Fruit fly (Drosophila melanogaster) whole organism, embryonic: ENCODE results near the gene mRpS7.
A peak's percentile ranks its signal among the peaks of the same experiment; 100 is the strongest.

ENCODE experiments used
- Awh ChIP-seq: fragments of 200-800 bp; sonication (Bioruptor generic); IDR thresholded peaks from 2 replicates; pipeline ENCODE4, ENCODE4 v1.3.6; 2022; ENCODE audit warnings: missing biosample characterization, missing genetic modification characterization
- Bdp1 ChIP-seq: fragments of 200-800 bp; sonication (Bioruptor generic); optimal IDR thresholded peaks from 3 replicates; lab custom pipeline; 2016; ENCODE audit warnings: missing biosample characterization, missing genetic modification characterization
- CG10267 ChIP-seq: fragments of 200-800 bp; sonication (Bioruptor generic); optimal IDR thresholded peaks from 2 replicates; lab custom pipeline; 2018; ENCODE audit warnings: missing biosample characterization, mild to moderate bottlenecking, missing genetic modification characterization, moderate library complexity
- CG10979 ChIP-seq: fragments of 200-800 bp; sonication (Bioruptor generic); optimal IDR thresholded peaks from 2 replicates; lab custom pipeline; 2018; ENCODE audit warnings: missing biosample characterization, mild to moderate bottlenecking, missing genetic modification characterization, moderate library complexity
- CG11456 ChIP-seq: fragments of 200-800 bp; sonication (Bioruptor generic); IDR thresholded peaks from 3 replicates; pipeline ENCODE4 v1.3.6; 2022; ENCODE audit warnings: missing biosample characterization, missing genetic modification characterization
- CG1233 ChIP-seq: fragments of 200-800 bp; sonication (Bioruptor generic); optimal IDR thresholded peaks from 4 replicates; lab custom pipeline; 2018; ENCODE audit warnings: missing biosample characterization, mild to moderate bottlenecking, missing genetic modification characterization
- CG12942 ChIP-seq: fragments of 200-800 bp; sonication (Bioruptor generic); optimal IDR thresholded peaks from 3 replicates; lab custom pipeline; 2016; ENCODE audit warnings: missing biosample characterization, missing genetic modification characterization
- CG15073 ChIP-seq: fragments of 200-800 bp; sonication (Bioruptor generic); optimal IDR thresholded peaks from 2 replicates; lab custom pipeline; 2016; ENCODE audit warnings: missing biosample characterization, missing genetic modification characterization
- CG15696 ChIP-seq: fragments of 200-800 bp; sonication (Bioruptor generic); optimal IDR thresholded peaks from 2 replicates; lab custom pipeline; 2019; ENCODE audit warnings: missing biosample characterization, mild to moderate bottlenecking, missing genetic modification characterization, moderate library complexity
- CG16815 ChIP-seq: fragments of 200-800 bp; sonication (Bioruptor generic); optimal IDR thresholded peaks from 3 replicates; lab custom pipeline; 2017; ENCODE audit warnings: missing biosample characterization, mild to moderate bottlenecking, missing genetic modification characterization
- CG17361 ChIP-seq: fragments of 200-800 bp; sonication (Bioruptor generic); IDR thresholded peaks from 3 replicates; pipeline ENCODE4 v1.3.6; 2022; ENCODE audit warnings: missing biosample characterization, missing genetic modification characterization
- CG17385 ChIP-seq: fragments of 200-800 bp; sonication (Bioruptor generic); optimal IDR thresholded peaks from 3 replicates; lab custom pipeline; 2018; ENCODE audit warnings: missing biosample characterization, mild to moderate bottlenecking, missing genetic modification characterization
- CG17612 ChIP-seq: fragments of 200-800 bp; sonication (Bioruptor generic); IDR thresholded peaks from 2 replicates; pipeline ENCODE4 v1.3.6; 2022; ENCODE audit warnings: missing biosample characterization, missing genetic modification characterization
- CG1792 ChIP-seq: fragments of 200-800 bp; sonication (Bioruptor generic); optimal IDR thresholded peaks from 2 replicates; lab custom pipeline; 2016; ENCODE audit warnings: missing biosample characterization, missing genetic modification characterization
- CG18599 ChIP-seq: fragments of 200-800 bp; sonication (Bioruptor generic); optimal IDR thresholded peaks from 3 replicates; lab custom pipeline; 2017; ENCODE audit warnings: missing biosample characterization, missing genetic modification characterization, mild to moderate bottlenecking, moderate library complexity, missing genetic modification reagents
- CG2129 ChIP-seq: fragments of 200-800 bp; sonication (Bioruptor generic); IDR thresholded peaks from 2 replicates; pipeline ENCODE4 v1.3.6; 2022; ENCODE audit warnings: missing biosample characterization, missing genetic modification characterization; ENCODE audit not compliant: partially characterized antibody
- CG2199 ChIP-seq: fragments of 200-800 bp; sonication (Bioruptor generic); IDR thresholded peaks from 3 replicates; pipeline ENCODE4 v1.3.6; 2022; ENCODE audit warnings: missing biosample characterization, missing genetic modification characterization
- CG2678 ChIP-seq: fragments of 200-800 bp; sonication (Bioruptor generic); optimal IDR thresholded peaks from 3 replicates; lab custom pipeline; 2019; ENCODE audit warnings: missing biosample characterization, mild to moderate bottlenecking, missing genetic modification characterization, moderate library complexity
- CG32767 ChIP-seq: fragments of 200-800 bp; sonication (Bioruptor generic); IDR thresholded peaks from 2 replicates; pipeline ENCODE4 v1.3.6; 2022; ENCODE audit warnings: missing biosample characterization, missing genetic modification characterization
- CG8290 ChIP-seq, 3 experiments: fragments of 200-800 bp; sonication (Bioruptor generic); optimal IDR thresholded peaks; 2 replicates each; lab custom pipeline; 2016 to 2019; ENCODE audit warnings: missing biosample characterization in 3 of 3, missing genetic modification characterization in 3 of 3, mild to moderate bottlenecking in 2 of 3, moderate library complexity in 1 of 3
- Elba2 ChIP-seq: fragments of 200-800 bp; sonication (Bioruptor generic); optimal IDR thresholded peaks from 3 replicates; lab custom pipeline; 2016; ENCODE audit warnings: missing biosample characterization, missing genetic modification characterization
- Gug ChIP-seq: fragments of 200-800 bp; sonication (Bioruptor generic); IDR thresholded peaks from 4 replicates; pipeline ENCODE4 v1.3.6; 2022; ENCODE audit warnings: missing biosample characterization, missing genetic modification characterization
- Hmx ChIP-seq: fragments of 200-800 bp; sonication (Bioruptor generic); optimal IDR thresholded peaks from 2 replicates; lab custom pipeline; 2016; ENCODE audit warnings: missing biosample characterization, missing genetic modification characterization
- Hr39 ChIP-seq: fragments of >200 bp; optimal IDR thresholded peaks from 2 replicates; lab custom pipeline; 2017
- Lim3 ChIP-seq: fragments of 200-800 bp; sonication (Bioruptor generic); IDR thresholded peaks from 2 replicates; pipeline ENCODE4 v1.3.6; 2022; ENCODE audit warnings: missing biosample characterization, missing genetic modification characterization
- Mad ChIP-seq: fragments of 200-800 bp; sonication (Bioruptor generic); optimal IDR thresholded peaks from 2 replicates; lab custom pipeline; 2016; ENCODE audit warnings: missing biosample characterization, missing genetic modification characterization
- Pdp1 ChIP-seq, 2 experiments: fragments of 200-800 bp; sonication (Bioruptor generic); optimal IDR thresholded peaks; 3 replicates each; lab custom pipeline; 2016; ENCODE audit warnings: missing biosample characterization in 2 of 2, missing genetic modification characterization in 2 of 2, mild to moderate bottlenecking in 1 of 2, moderate library complexity in 1 of 2
- Stat92E ChIP-seq, 3 experiments: fragments of >200 bp in 2 of 3; fragments of 200-800 bp in 1 of 3; sonication (Bioruptor generic) in 1 of 3; optimal IDR thresholded peaks; 2 replicates each; lab custom pipeline; 2017 to 2019; ENCODE audit warnings: missing biosample characterization in 3 of 3, missing genetic modification characterization in 3 of 3, mild to moderate bottlenecking in 1 of 3, moderate library complexity in 1 of 3
- chm ChIP-seq: fragments of 200-800 bp; sonication (Bioruptor generic); IDR thresholded peaks from 2 replicates; pipeline ENCODE4 v1.3.6; 2022; ENCODE audit warnings: missing biosample characterization, missing genetic modification characterization
- da ChIP-seq: fragments of 200-800 bp; sonication (Bioruptor generic); optimal IDR thresholded peaks from 2 replicates; lab custom pipeline; 2016; ENCODE audit warnings: missing biosample characterization, missing genetic modification characterization
- dmrt11E ChIP-seq: fragments of 200-800 bp; sonication (Bioruptor generic); optimal IDR thresholded peaks from 3 replicates; lab custom pipeline; 2018; ENCODE audit warnings: missing biosample characterization, mild to moderate bottlenecking, missing genetic modification characterization, moderate library complexity
- exex ChIP-seq: fragments of 200-800 bp; sonication (Bioruptor generic); optimal IDR thresholded peaks from 4 replicates; lab custom pipeline; 2018; ENCODE audit warnings: missing biosample characterization, mild to moderate bottlenecking, missing genetic modification characterization, moderate library complexity
- fd64A ChIP-seq: fragments of 200-800 bp; sonication (Bioruptor generic); optimal IDR thresholded peaks from 3 replicates; lab custom pipeline; 2018; ENCODE audit warnings: missing biosample characterization, mild to moderate bottlenecking, missing genetic modification characterization
- fu2 ChIP-seq: fragments of 200-800 bp; sonication (Bioruptor generic); optimal IDR thresholded peaks from 2 replicates; lab custom pipeline; 2016; ENCODE audit warnings: missing biosample characterization, missing genetic modification characterization
- gsb ChIP-seq: fragments of 200-800 bp; sonication (Bioruptor generic); IDR thresholded peaks from 2 replicates; pipeline ENCODE4 v1.3.6; 2022; ENCODE audit warnings: missing biosample characterization, missing genetic modification characterization
- hb ChIP-seq: fragments of 200-800 bp; sonication (Bioruptor generic); IDR thresholded peaks from 3 replicates; pipeline ENCODE4 v1.3.6; 2022; ENCODE audit warnings: missing biosample characterization, missing genetic modification characterization; ENCODE audit not compliant: partially characterized antibody
- mld ChIP-seq: fragments of 200-800 bp; sonication (Bioruptor generic); IDR thresholded peaks from 3 replicates; pipeline ENCODE4 v1.3.6; 2022; ENCODE audit warnings: missing biosample characterization, missing genetic modification characterization; ENCODE audit not compliant: partially characterized antibody
- org-1 ChIP-seq: fragments of 200-800 bp; sonication (Bioruptor generic); optimal IDR thresholded peaks from 2 replicates; lab custom pipeline; 2017; ENCODE audit warnings: missing biosample characterization, missing genetic modification characterization
- phol ChIP-seq: fragments of 200-800 bp; sonication (Bioruptor generic); optimal IDR thresholded peaks from 3 replicates; lab custom pipeline; 2018; ENCODE audit warnings: missing biosample characterization, mild to moderate bottlenecking, missing genetic modification characterization, moderate library complexity
- pnt ChIP-seq: fragments of 200-800 bp; sonication (Bioruptor generic); optimal IDR thresholded peaks from 3 replicates; lab custom pipeline; 2016; ENCODE audit warnings: missing biosample characterization, missing genetic modification characterization
- rib ChIP-seq: fragments of 200-800 bp; sonication (Bioruptor generic); IDR thresholded peaks from 2 replicates; pipeline ENCODE4 v1.3.6; 2022; ENCODE audit warnings: missing biosample characterization, missing genetic modification characterization
- sc ChIP-seq, 3 experiments: fragments of >200 bp in 2 of 3; fragments of 200-800 bp in 1 of 3; sonication (Bioruptor generic) in 1 of 3; optimal IDR thresholded peaks; 2 replicates in 2 of 3; 3 replicates in 1 of 3; lab custom pipeline; 2017; ENCODE audit warnings: mild to moderate bottlenecking in 1 of 3, missing biosample characterization in 1 of 3, missing genetic modification characterization in 1 of 3, missing genetic modification reagents in 1 of 3
- sens-2 ChIP-seq: fragments of 200-800 bp; sonication (Bioruptor generic); IDR thresholded peaks from 2 replicates; pipeline ENCODE4 v1.3.6; 2022; ENCODE audit warnings: missing biosample characterization, missing genetic modification characterization
- sim ChIP-seq: fragments of 200-800 bp; sonication (Bioruptor generic); IDR thresholded peaks from 2 replicates; pipeline ENCODE4 v1.3.6; 2022; ENCODE audit warnings: missing biosample characterization, missing genetic modification characterization
- stc ChIP-seq: fragments of 200-800 bp; sonication (Bioruptor generic); IDR thresholded peaks from 2 replicates; pipeline ENCODE4 v1.3.6; 2022; ENCODE audit warnings: missing biosample characterization, missing genetic modification characterization
- unc-4 ChIP-seq: fragments of 200-800 bp; sonication (Bioruptor generic); IDR thresholded peaks from 2 replicates; pipeline ENCODE4 v1.3.6; 2022; ENCODE audit warnings: missing biosample characterization, missing genetic modification characterization; ENCODE audit not compliant: partially characterized antibody
- wdn ChIP-seq: fragments of 200-800 bp; sonication (Bioruptor generic); IDR thresholded peaks from 2 replicates; pipeline ENCODE4 v1.3.6; 2022; ENCODE audit warnings: missing biosample characterization, missing genetic modification characterization

The mRpS7 gene

dm6 chr2L:10413251-10414127 is 27.0 kb downstream of the mRpS7 start, which contains the start of the genes CG5355 and Klp31E (continued):
- peak; percentile 24 for TF ChIP-seq CG8290 (GFP tag; optimal IDR thresholded peaks at IDR 0.05; lab: Kevin White, UChicago)
- TF ChIP-seq CG8290 (tag; optimal IDR thresholded peaks at IDR 0.05; lab: Kevin White, UChicago): no peak
- TF ChIP-seq CG1792 (GFP tag; lab: Kevin White, UChicago): peak; percentile 42
- no peak for TF ChIP-seq CG2678
- no peak for TF ChIP-seq CG18599 (GFP tag; lab: Kevin White, UChicago)
- 0 out of 2 replicates have a peak, but pooled peaks have one; percentile 26 for TF ChIP-seq stc
- TF ChIP-seq CG16815: peak; percentile 64
- TF ChIP-seq Mad (GFP tag; lab: Kevin White, UChicago): peak; percentile 42
- peak in 1 of 2 experiments; percentile 62 for TF ChIP-seq Pdp1 (GFP tag; optimal IDR thresholded peaks at IDR 0.05; lab: Kevin White, UChicago)
- peak; percentile 46 for TF ChIP-seq exex (tag; lab: Kevin White, UChicago)
- TF ChIP-seq Gug (GFP tag; lab: Robert Waterston, UW): no peak
- TF ChIP-seq org-1 (GFP tag; lab: Kevin White, UChicago): no peak
- TF ChIP-seq da (GFP tag; lab: Kevin White, UChicago): peak; percentile 41
- TF ChIP-seq phol: peak; percentile 83
- TF ChIP-seq rib (GFP tag; lab: Robert Waterston, UW): peak; percentile 40; the same call in 1 of the 2 replicates
- peak; percentile 65 for TF ChIP-seq unc-4 (GFP tag; lab: Robert Waterston, UW)
- TF ChIP-seq Lim3: no peak
- peak; percentile 72 for TF ChIP-seq CG10979 (tag; lab: Kevin White, UChicago)
- peak; percentile 72 for TF ChIP-seq CG10267
- no peak for TF ChIP-seq wdn
- TF ChIP-seq mld (GFP tag; lab: Robert Waterston, UW): peak; percentile 46; the same call in 1 of the 3 replicates
- peak; percentile 95 for TF ChIP-seq CG17361 (GFP tag; lab: Robert Waterston, UW)
- TF ChIP-seq CG2129 (GFP tag; lab: Robert Waterston, UW): no peak; the same call in 1 of the 2 replicates
- 0 out of 2 replicates have a peak, but pooled peaks have one; percentile 25 for TF ChIP-seq CG32767 (GFP tag; lab: Robert Waterston, UW)
- TF ChIP-seq chm (GFP tag; lab: Robert Waterston, UW): peak; percentile 34
- TF ChIP-seq fd64A (GFP tag; lab: Kevin White, UChicago): no peak
- TF ChIP-seq sc (optimal IDR thresholded peaks at IDR 0.05; lab: Kevin White, UChicago): no peak
- peak; percentile 67 for TF ChIP-seq sc (GFP tag; optimal IDR thresholded peaks at IDR 0.05; lab: Kevin White, UChicago)
- TF ChIP-seq CG15696 (tag; lab: Kevin White, UChicago): peak; percentile 70
- TF ChIP-seq CG17385 (GFP tag; lab: Kevin White, UChicago): peak; percentile 47
- no peak for TF ChIP-seq sens-2 (GFP tag; lab: Robert Waterston, UW)
- peak; percentile 5 for TF ChIP-seq pnt
- TF ChIP-seq sim (GFP tag; lab: Robert Waterston, UW): no peak
- TF ChIP-seq Elba2 (GFP tag; lab: Kevin White, UChicago): no peak
- no peak for TF ChIP-seq Hmx (GFP tag; lab: Kevin White, UChicago)
- peak; percentile 62 for TF ChIP-seq CG1233 (GFP tag; lab: Kevin White, UChicago)
- no peak for TF ChIP-seq Stat92E (GFP tag; optimal IDR thresholded peaks at IDR 0.05; lab: Kevin White, UChicago)
- peak; percentile 42 for TF ChIP-seq CG12942 (GFP tag; lab: Kevin White, UChicago)
- 0 out of 3 replicates have a peak, but pooled peaks have one; percentile 24 for TF ChIP-seq CG2199
- TF ChIP-seq Bdp1 (GFP tag; lab: Kevin White, UChicago): peak; percentile 17
- TF ChIP-seq Awh: no peak
- no peak for TF ChIP-seq gsb (GFP tag; lab: Robert Waterston, UW)
- no peak for TF ChIP-seq CG15073
- no peak for TF ChIP-seq fu2
- no peak for TF ChIP-seq Hr39 (lab: Kevin White, UChicago)
- 0 out of 3 replicates have a peak, but pooled peaks have one; percentile 42 for TF ChIP-seq CG11456 (GFP tag; lab: Robert Waterston, UW)
- TF ChIP-seq dmrt11E (tag; lab: Kevin White, UChicago): peak; percentile 80
- TF ChIP-seq CG17612 (GFP tag; lab: Robert Waterston, UW): no peak
- no peak for TF ChIP-seq hb
